Worm (Caenorhabditis elegans) whole organism, L2 larva: ENCODE measurements around the gene F56D6.22.

Source experiments
- F13H6.1 ChIP-seq: sonication (generic microtip); optimal IDR thresholded peaks from 2 replicates; lab custom pipeline; 2016; ENCODE audit warnings: missing genetic modification characterization, missing compliant biosample characterization
- R02D3.7 ChIP-seq: fragments of 150-350 bp; optimal IDR thresholded peaks from 2 replicates; lab custom pipeline; 2014; ENCODE audit warnings: missing biosample characterization, missing genetic modification characterization
- ZK546.5 ChIP-seq: sonication (generic microtip); optimal IDR thresholded peaks from 2 replicates; lab custom pipeline; 2017; ENCODE audit warnings: missing biosample characterization, missing genetic modification characterization
- alr-1 ChIP-seq: fragments of 150-350 bp; optimal IDR thresholded peaks from 2 replicates; lab custom pipeline; 2014; ENCODE audit warnings: missing biosample characterization, missing genetic modification characterization
- aly-2 ChIP-seq: fragments of 150-350 bp; optimal IDR thresholded peaks from 2 replicates; lab custom pipeline; 2014; ENCODE audit warnings: missing biosample characterization, missing genetic modification characterization
- ama-1 ChIP-seq: fragments of 150-350 bp; optimal IDR thresholded peaks from 2 replicates; lab custom pipeline; 2018; ENCODE audit warnings: inconsistent platforms
- blmp-1 ChIP-seq: sonication (generic microtip); optimal IDR thresholded peaks from 2 replicates; lab custom pipeline; 2017; ENCODE audit warnings: missing genetic modification characterization, mild to moderate bottlenecking, missing compliant biosample characterization, antibody characterized with exemption, moderate library complexity; ENCODE audit not compliant: insufficient read depth
- ceh-82 ChIP-seq: fragments of 150-350 bp; optimal IDR thresholded peaks from 2 replicates; lab custom pipeline; 2014; ENCODE audit warnings: missing biosample characterization, missing genetic modification characterization
- dmd-4 ChIP-seq: sonication (generic microtip); optimal IDR thresholded peaks from 2 replicates; lab custom pipeline; 2017; ENCODE audit warnings: missing biosample characterization, missing genetic modification characterization
- elt-1 ChIP-seq: fragments of 150-350 bp; optimal IDR thresholded peaks from 2 replicates; lab custom pipeline; 2014; ENCODE audit warnings: missing biosample characterization, missing genetic modification characterization
- elt-3 ChIP-seq: sonication (generic microtip); optimal IDR thresholded peaks from 2 replicates; lab custom pipeline; 2017; ENCODE audit warnings: missing biosample characterization, missing genetic modification characterization
- fos-1 ChIP-seq: fragments of 150-350 bp; optimal IDR thresholded peaks from 2 replicates; lab custom pipeline; 2014; ENCODE audit warnings: missing biosample characterization, missing genetic modification characterization
- lsy-2 ChIP-seq, 2 experiments: fragments of 150-350 bp in 1 of 2; sonication (generic microtip) in 1 of 2; optimal IDR thresholded peaks; 2 replicates each; lab custom pipeline; 2014 to 2017; ENCODE audit warnings: missing biosample characterization in 2 of 2, missing genetic modification characterization in 2 of 2
- mab-5 ChIP-seq: fragments of 150-350 bp; optimal IDR thresholded peaks from 2 replicates; lab custom pipeline; 2014; ENCODE audit warnings: missing biosample characterization, missing genetic modification characterization
- mdl-1 ChIP-seq, 2 experiments: fragments of 150-350 bp in 1 of 2; sonication (generic microtip) in 1 of 2; optimal IDR thresholded peaks; 2 replicates each; lab custom pipeline; 2017; ENCODE audit warnings: missing biosample characterization in 2 of 2, missing genetic modification characterization in 2 of 2
- nhr-10 ChIP-seq: sonication (generic microtip); optimal IDR thresholded peaks from 2 replicates; lab custom pipeline; 2017; ENCODE audit warnings: missing biosample characterization, missing genetic modification characterization
- nhr-11 ChIP-seq: fragments of 150-350 bp; optimal IDR thresholded peaks from 2 replicates; lab custom pipeline; 2014; ENCODE audit warnings: missing biosample characterization, missing genetic modification characterization
- nhr-129 ChIP-seq: fragments of 150-350 bp; optimal IDR thresholded peaks from 2 replicates; lab custom pipeline; 2014; ENCODE audit warnings: missing biosample characterization, missing genetic modification characterization
- nhr-237 ChIP-seq: fragments of 150-350 bp; optimal IDR thresholded peaks from 2 replicates; lab custom pipeline; 2014; ENCODE audit warnings: missing biosample characterization, missing genetic modification characterization
- nhr-25 ChIP-seq: fragments of 150-350 bp; sonication (generic microtip); optimal IDR thresholded peaks from 3 replicates; lab custom pipeline; 2014; ENCODE audit warnings: missing biosample characterization, missing genetic modification characterization
- nhr-6 ChIP-seq: fragments of 150-350 bp; optimal IDR thresholded peaks from 2 replicates; lab custom pipeline; 2014; ENCODE audit warnings: missing biosample characterization, missing genetic modification characterization
- nhr-77 ChIP-seq: fragments of 150-350 bp; optimal IDR thresholded peaks from 2 replicates; lab custom pipeline; 2014; ENCODE audit warnings: missing biosample characterization, missing genetic modification characterization
- peb-1 ChIP-seq: fragments of 150-350 bp; optimal IDR thresholded peaks from 2 replicates; lab custom pipeline; 2014; ENCODE audit warnings: missing biosample characterization, missing genetic modification characterization
- sem-4 ChIP-seq: fragments of 150-350 bp; optimal IDR thresholded peaks from 2 replicates; lab custom pipeline; 2014; ENCODE audit warnings: missing biosample characterization, missing genetic modification reagents, missing genetic modification characterization
- skn-1 ChIP-seq: sonication (generic microtip); optimal IDR thresholded peaks from 2 replicates; lab custom pipeline; 2017; ENCODE audit warnings: missing biosample characterization, missing genetic modification characterization
- sma-3 ChIP-seq: sonication (generic microtip); optimal IDR thresholded peaks from 2 replicates; lab custom pipeline; 2016; ENCODE audit warnings: missing genetic modification reagents, missing genetic modification characterization, missing compliant biosample characterization
- sma-9 ChIP-seq, 2 experiments: fragments of 150-350 bp in 1 of 2; sonication (generic microtip) in 1 of 2; optimal IDR thresholded peaks; 2 replicates each; lab custom pipeline; 2014 to 2016; ENCODE audit warnings: missing genetic modification characterization in 2 of 2, mild to moderate bottlenecking in 1 of 2, missing biosample characterization in 1 of 2, missing compliant biosample characterization in 1 of 2, missing genetic modification reagents in 1 of 2, moderate library complexity in 1 of 2
- snpc-4 ChIP-seq: fragments of 150-350 bp; optimal IDR thresholded peaks from 2 replicates; lab custom pipeline; 2014; ENCODE audit warnings: missing biosample characterization, missing genetic modification characterization
- unc-39 ChIP-seq: fragments of 150-350 bp; optimal IDR thresholded peaks from 2 replicates; lab custom pipeline; 2014; ENCODE audit warnings: missing biosample characterization, missing genetic modification characterization
- unc-62 ChIP-seq: fragments of 150-350 bp; optimal IDR thresholded peaks from 2 replicates; lab custom pipeline; 2014; ENCODE audit warnings: missing biosample characterization, missing genetic modification reagents, missing genetic modification characterization
- zag-1 ChIP-seq: fragments of 150-350 bp; optimal IDR thresholded peaks from 2 replicates; lab custom pipeline; 2014; ENCODE audit warnings: missing biosample characterization, missing genetic modification characterization
- ztf-1 ChIP-seq: fragments of 200-800 bp; sonication (Bioruptor generic); conservative IDR thresholded peaks from 2 replicates; pipeline ENCODE4 v1.3.6; 2022; ENCODE audit warnings: missing genetic modification characterization, missing compliant biosample characterization
- ztf-11 ChIP-seq: sonication (generic microtip); optimal IDR thresholded peaks from 2 replicates; lab custom pipeline; 2017; ENCODE audit warnings: missing biosample characterization, missing genetic modification characterization

The F56D6.22 gene

ce11 chrIV:3873706-3874105 is 33.7 kb downstream of the F56D6.22 start, which contains the start of gene F37C4.5:
Gene F37C4.5 (minus strand): TSS chrIV:3873806.
- no peak for TF ChIP-seq lsy-2 (tag; optimal IDR thresholded peaks at IDR 0.05; lab: Kevin White, UChicago)
- no peak for TF ChIP-seq blmp-1 (tag; lab: Kevin White, UChicago)

ce11 chrIV:3873195-3873594 is 34.2 kb downstream of the F56D6.22 start:
- no peak for TF ChIP-seq nhr-11 (tag; lab: Kevin White, UChicago)
- TF ChIP-seq unc-62, result no peak
- TF ChIP-seq nhr-77 (tag; lab: Kevin White, UChicago), result no peak
- TF ChIP-seq sma-3, result no peak
- no peak for TF ChIP-seq zag-1 (tag; lab: Kevin White, UChicago)
- TF ChIP-seq nhr-237 (tag; lab: Kevin White, UChicago), result no peak
- TF ChIP-seq unc-39 (tag; lab: Kevin White, UChicago), result no peak
- TF ChIP-seq ama-1 (lab: Kevin White, UChicago), result no peak
- TF ChIP-seq peb-1 (tag; lab: Kevin White, UChicago), result no peak
- no peak for TF ChIP-seq nhr-25 (tag; lab: Kevin White, UChicago)
- TF ChIP-seq ztf-11 (tag; lab: Kevin White, UChicago), result no peak
- TF ChIP-seq mab-5, result no peak
- no peak for TF ChIP-seq nhr-129 (tag; lab: Kevin White, UChicago)
- no peak for TF ChIP-seq R02D3.7
- no peak for TF ChIP-seq sem-4
- TF ChIP-seq, all 48 proteins: peak for 0

- TF ChIP-seq mab-5, result no peak
- no peak for TF ChIP-seq skn-1 (tag; lab: Kevin White, UChicago)
- TF ChIP-seq ZK546.5 (tag; lab: Kevin White, UChicago), result no peak
- TF ChIP-seq nhr-10 (tag; lab: Kevin White, UChicago), result no peak
- TF ChIP-seq elt-1, result no peak
- TF ChIP-seq sem-4, result no peak
- no peak for TF ChIP-seq snpc-4 (tag; lab: Kevin White, UChicago)
- no peak for TF ChIP-seq R02D3.7
- TF ChIP-seq ama-1 (lab: Kevin White, UChicago), result no peak
- no peak for TF ChIP-seq alr-1 (tag; lab: Kevin White, UChicago)
- TF ChIP-seq zag-1 (tag; lab: Kevin White, UChicago), result no peak
These were observed 37.5 kb downstream of the F56D6.22 start for ce11 chrIV:3869875-3870274.

- TF ChIP-seq elt-3 (tag; lab: Kevin White, UChicago) (no peak), nhr-10 (tag; lab: Kevin White, UChicago) (no peak), nhr-129 (tag; lab: Kevin White, UChicago) (no peak), sma-9 (GFP tag; optimal IDR thresholded peaks at IDR 0.05; lab: Kevin White, UChicago) (no peak), sma-9 (tag; optimal IDR thresholded peaks at IDR 0.05; lab: Kevin White, UChicago) (no peak), blmp-1 (tag; lab: Kevin White, UChicago) (no peak), alr-1 (tag; lab: Kevin White, UChicago) (no peak), ZK546.5 (tag; lab: Kevin White, UChicago) (no peak), elt-1 (no peak), mdl-1 (tag; optimal IDR thresholded peaks at IDR 0.05; lab: Kevin White, UChicago) (no peak), dmd-4 (tag; lab: Kevin White, UChicago) (no peak), peb-1 (tag; lab: Kevin White, UChicago) (no peak), nhr-11 (tag; lab: Kevin White, UChicago) (no peak), nhr-6 (tag; lab: Kevin White, UChicago) (no peak), ceh-82 (tag; lab: Kevin White, UChicago) (no peak), F13H6.1 (no peak), ztf-11 (tag; lab: Kevin White, UChicago) (no peak), aly-2 (no peak), ztf-1 (GFP tag; lab: Robert Waterston, UW) (no peak), skn-1 (tag; lab: Kevin White, UChicago) (no peak)
- TF ChIP-seq, all 48 proteins: peak for 0
These were observed 40.2 kb downstream of the F56D6.22 start, which contains the start of gene F37C4.4 for ce11 chrIV:3867252-3867651. Gene F37C4.4 (plus strand): TSS chrIV:3867309.

- TF ChIP-seq nhr-129 (tag; lab: Kevin White, UChicago) (peak; percentile 24), elt-3 (tag; lab: Kevin White, UChicago) (no peak), nhr-237 (tag; lab: Kevin White, UChicago) (no peak), nhr-25 (tag; lab: Kevin White, UChicago) (peak; percentile 38), fos-1 (peak; percentile 3)
These were observed 41.4 kb downstream of the F56D6.22 start for ce11 chrIV:3866018-3866417.
